In genomic region chrX:15716971-15717370, ce11 we compare ENCODE assay signal across 2 worm cellular contexts.
TF ChIP-seq lines count a peak whose summit lies in the region.

No protein-coding gene starts in this region.

TF ChIP-seq in whole organism, L4 larva, 104 proteins besides CTCF, POLR2A, EP300 and RAD21:
- TF ChIP-seq aha-1 (tag; lab: Kevin White, UChicago) (peak; percentile 85), ceh-20 (GFP tag; IDR thresholded peaks at IDR 0.05; lab: Robert Waterston, UW) (no peak), snpc-1.2 (GFP tag; IDR thresholded peaks at IDR 0.05; lab: Robert Waterston, UW) (peak; percentile 62; the same call in 1 of the 2 replicates), egl-43 (GFP tag; IDR thresholded peaks at IDR 0.05; lab: Robert Waterston, UW) (peak; percentile 53; the same call in 1 of the 2 replicates)

TF ChIP-seq in whole organism, young adult, 124 proteins besides CTCF, POLR2A, EP300 and RAD21:
- TF ChIP-seq D2030.7 (GFP tag; IDR thresholded peaks at IDR 0.05; lab: Robert Waterston, UW) = peak; percentile 42; the same call in 1 of the 2 replicates
- TF ChIP-seq lin-26 (GFP tag; IDR thresholded peaks at IDR 0.05; lab: Robert Waterston, UW) = 0 out of 2 replicates have a peak, but pooled peaks have one; percentile 25
- peak; percentile 25 for TF ChIP-seq rpc-1 (optimal IDR thresholded peaks at IDR 0.05; lab: Kevin White, UChicago)
- TF ChIP-seq rpc-1 (tag; optimal IDR thresholded peaks at IDR 0.05; lab: Kevin White, UChicago) = peak; percentile 58
- no peak for TF ChIP-seq repo-1 (tag; optimal IDR thresholded peaks at IDR 0.05; lab: Kevin White, UChicago)
